Fruit fly (Drosophila melanogaster) Kc167 (cell line): ENCODE measurements around the gene Doc3.

ENCODE experiments used
- Myc ChIP-seq: fragments of >200 bp; optimal IDR thresholded peaks from 2 replicates; lab custom pipeline; 2017; ENCODE audit warnings: missing external identifiers
- Sin3A ChIP-seq: fragments of >200 bp; optimal IDR thresholded peaks from 2 replicates; lab custom pipeline; 2018; ENCODE audit warnings: missing external identifiers
- h ChIP-seq: fragments of >200 bp; optimal IDR thresholded peaks from 3 replicates; lab custom pipeline; 2018; ENCODE audit warnings: missing external identifiers
- insv ChIP-seq: fragments of >200 bp; optimal IDR thresholded peaks from 3 replicates; lab custom pipeline; 2018; ENCODE audit warnings: missing external identifiers
- psq ChIP-seq: fragments of >200 bp; optimal IDR thresholded peaks from 2 replicates; lab custom pipeline; 2017; ENCODE audit warnings: missing external identifiers
- ttk ChIP-seq: sonication (Bioruptor generic); optimal IDR thresholded peaks from 2 replicates; lab custom pipeline; 2017; ENCODE audit warnings: missing external identifiers

dm6 chr3L:9013745-9014144 is 8.7 kb downstream of the Doc3 start:
- TF ChIP-seq insv (lab: Kevin White, UChicago): no peak
- TF ChIP-seq h: no peak
- no peak for TF ChIP-seq Myc
- no peak for TF ChIP-seq psq
- no peak for TF ChIP-seq ttk
- no peak for TF ChIP-seq Sin3A (lab: Kevin White, UChicago)
